Fruit fly (Drosophila melanogaster) whole organism, prepupa: ENCODE results near the gene oaf.

Source experiments
- Blimp-1 ChIP-seq: fragments of 200-800 bp; sonication (Bioruptor generic); optimal IDR thresholded peaks from 3 replicates; lab custom pipeline; 2017; ENCODE audit warnings: missing biosample characterization, missing genetic modification characterization, mild to moderate bottlenecking, moderate library complexity, missing genetic modification reagents
- CG10631 ChIP-seq: fragments of 200-800 bp; sonication (Bioruptor generic); optimal IDR thresholded peaks from 2 replicates; lab custom pipeline; 2016; ENCODE audit warnings: missing biosample characterization, missing genetic modification characterization
- CG11294 ChIP-seq: fragments of 200-800 bp; sonication (Bioruptor generic); IDR thresholded peaks from 2 replicates; pipeline ENCODE4 v1.3.6; 2022; ENCODE audit warnings: missing biosample characterization, missing genetic modification characterization
- CG11762 ChIP-seq: fragments of 200-800 bp; sonication (Bioruptor generic); optimal IDR thresholded peaks from 3 replicates; lab custom pipeline; 2016; ENCODE audit warnings: missing biosample characterization, missing genetic modification characterization; ENCODE audit not compliant: insufficient read depth
- CG11902 ChIP-seq: fragments of 200-800 bp; sonication (Bioruptor generic); optimal IDR thresholded peaks from 3 replicates; lab custom pipeline; 2016; ENCODE audit warnings: missing biosample characterization, missing genetic modification characterization
- CG15336 ChIP-seq: fragments of 200-800 bp; sonication (Bioruptor generic); IDR thresholded peaks from 2 replicates; pipeline ENCODE4 v1.3.6; 2022; ENCODE audit warnings: missing biosample characterization, missing genetic modification characterization
- CG1621 ChIP-seq: fragments of 200-800 bp; sonication (Bioruptor generic); optimal IDR thresholded peaks from 3 replicates; lab custom pipeline; 2018; ENCODE audit warnings: missing biosample characterization, mild to moderate bottlenecking, missing genetic modification characterization
- CG34406 ChIP-seq: fragments of 200-800 bp; sonication (Bioruptor generic); optimal IDR thresholded peaks from 3 replicates; lab custom pipeline; 2016; ENCODE audit warnings: missing biosample characterization, missing genetic modification characterization
- CG3919 ChIP-seq: fragments of 200-800 bp; sonication (Bioruptor generic); optimal IDR thresholded peaks from 3 replicates; lab custom pipeline; 2016; ENCODE audit warnings: missing biosample characterization, missing genetic modification characterization
- CG6163 ChIP-seq: fragments of 200-800 bp; sonication (Bioruptor generic); IDR thresholded peaks from 3 replicates; pipeline ENCODE4 v1.3.6; 2022; ENCODE audit warnings: missing biosample characterization, missing genetic modification characterization
- CG6276 ChIP-seq: fragments of 200-800 bp; sonication (Bioruptor generic); optimal IDR thresholded peaks from 2 replicates; lab custom pipeline; 2017; ENCODE audit warnings: missing biosample characterization, mild to moderate bottlenecking, missing genetic modification characterization
- CG6792 ChIP-seq: fragments of 200-800 bp; sonication (Bioruptor generic); optimal IDR thresholded peaks from 3 replicates; lab custom pipeline; 2016; ENCODE audit warnings: missing biosample characterization, missing genetic modification characterization
- CG6808 ChIP-seq: fragments of 200-800 bp; sonication (Bioruptor generic); optimal IDR thresholded peaks from 3 replicates; lab custom pipeline; 2017; ENCODE audit warnings: missing biosample characterization, missing genetic modification characterization, mild to moderate bottlenecking, moderate library complexity, missing genetic modification reagents
- CG6854 ChIP-seq: fragments of 200-800 bp; sonication (Bioruptor generic); optimal IDR thresholded peaks from 2 replicates; lab custom pipeline; 2017; ENCODE audit warnings: missing biosample characterization, mild to moderate bottlenecking, missing genetic modification characterization
- CG7368 ChIP-seq: fragments of 200-800 bp; sonication (Bioruptor generic); optimal IDR thresholded peaks from 3 replicates; lab custom pipeline; 2016; ENCODE audit warnings: missing biosample characterization, missing genetic modification characterization
- CG8319 ChIP-seq: fragments of 200-800 bp; sonication (Bioruptor generic); optimal IDR thresholded peaks from 3 replicates; lab custom pipeline; 2016; ENCODE audit warnings: missing biosample characterization, missing genetic modification characterization
- CG8632 ChIP-seq: fragments of 200-800 bp; sonication (Bioruptor generic); optimal IDR thresholded peaks from 3 replicates; lab custom pipeline; 2016; ENCODE audit warnings: missing biosample characterization, missing genetic modification characterization
- CG9139 ChIP-seq: fragments of 200-800 bp; sonication (Bioruptor generic); optimal IDR thresholded peaks from 3 replicates; lab custom pipeline; 2017; ENCODE audit warnings: missing biosample characterization, mild to moderate bottlenecking, missing genetic modification characterization
- Eip75B ChIP-seq: fragments of 200-800 bp; sonication (Bioruptor generic); optimal IDR thresholded peaks from 3 replicates; lab custom pipeline; 2016; ENCODE audit warnings: missing biosample characterization, missing genetic modification characterization
- Eip78C ChIP-seq: fragments of 200-800 bp; sonication (Bioruptor generic); peaks from one replicate; lab custom pipeline; 2016; ENCODE audit warnings: missing biosample characterization, missing genetic modification characterization
- Eip93F ChIP-seq: fragments of 200-800 bp; sonication (Bioruptor generic); optimal IDR thresholded peaks from 2 replicates; lab custom pipeline; 2016; ENCODE audit warnings: missing biosample characterization, mild to moderate bottlenecking, missing genetic modification characterization
- Ets21C ChIP-seq: fragments of 200-800 bp; sonication (Bioruptor generic); optimal IDR thresholded peaks from 3 replicates; lab custom pipeline; 2016; ENCODE audit warnings: missing biosample characterization, missing genetic modification characterization
- Ets96B ChIP-seq: fragments of 200-800 bp; optimal IDR thresholded peaks from 2 replicates; lab custom pipeline; 2019; ENCODE audit warnings: missing biosample characterization, mild to moderate bottlenecking, missing genetic modification characterization, moderate library complexity
- Hr38 ChIP-seq: sonication (Bioruptor generic); optimal IDR thresholded peaks from 2 replicates; lab custom pipeline; 2016; ENCODE audit warnings: missing biosample characterization, missing genetic modification characterization
- Hr4 ChIP-seq: fragments of 200-800 bp; sonication (Bioruptor generic); optimal IDR thresholded peaks from 3 replicates; lab custom pipeline; 2016; ENCODE audit warnings: missing biosample characterization, missing genetic modification characterization
- Lpt ChIP-seq: fragments of 200-800 bp; sonication (Bioruptor generic); optimal IDR thresholded peaks from 3 replicates; lab custom pipeline; 2016; ENCODE audit warnings: missing biosample characterization, missing genetic modification characterization
- Met ChIP-seq: fragments of 200-800 bp; sonication (Bioruptor generic); optimal IDR thresholded peaks from 3 replicates; lab custom pipeline; 2016; ENCODE audit warnings: missing biosample characterization, missing genetic modification characterization
- OdsH ChIP-seq: fragments of 200-800 bp; sonication (Bioruptor generic); optimal IDR thresholded peaks from 3 replicates; lab custom pipeline; 2016; ENCODE audit warnings: missing biosample characterization, missing genetic modification characterization
- Smox ChIP-seq: fragments of 200-800 bp; sonication (Bioruptor generic); optimal IDR thresholded peaks from 3 replicates; lab custom pipeline; 2016; ENCODE audit warnings: missing biosample characterization, missing genetic modification characterization
- Sox102F ChIP-seq: fragments of 200-800 bp; sonication (Bioruptor generic); optimal IDR thresholded peaks from 2 replicates; lab custom pipeline; 2016; ENCODE audit warnings: missing biosample characterization, mild to moderate bottlenecking, missing genetic modification characterization
- Sox14 ChIP-seq: fragments of 200-800 bp; sonication (Bioruptor generic); optimal IDR thresholded peaks from 3 replicates; lab custom pipeline; 2016; ENCODE audit warnings: missing biosample characterization, missing genetic modification characterization
- Sox15 ChIP-seq: fragments of 200-800 bp; sonication (Bioruptor generic); optimal IDR thresholded peaks from 3 replicates; lab custom pipeline; 2016; ENCODE audit warnings: missing biosample characterization, missing genetic modification characterization
- acj6 ChIP-seq: fragments of 200-800 bp; sonication (Bioruptor generic); optimal IDR thresholded peaks from 3 replicates; lab custom pipeline; 2016; ENCODE audit warnings: missing biosample characterization, missing genetic modification characterization
- cyc ChIP-seq: fragments of 200-800 bp; sonication (Bioruptor generic); optimal IDR thresholded peaks from 3 replicates; lab custom pipeline; 2016; ENCODE audit warnings: missing biosample characterization, missing genetic modification characterization
- dac ChIP-seq: fragments of 200-800 bp; sonication (Bioruptor generic); optimal IDR thresholded peaks from 2 replicates; lab custom pipeline; 2017; ENCODE audit warnings: missing biosample characterization, mild to moderate bottlenecking, missing genetic modification characterization
- dsx ChIP-seq: fragments of 200-800 bp; optimal IDR thresholded peaks from 3 replicates; lab custom pipeline; 2019; ENCODE audit warnings: missing biosample characterization, mild to moderate bottlenecking, missing genetic modification characterization, moderate library complexity; ENCODE audit not compliant: poor library complexity, severe bottlenecking
- esn ChIP-seq: fragments of 200-800 bp; sonication (Bioruptor generic); optimal IDR thresholded peaks from 2 replicates; lab custom pipeline; 2016; ENCODE audit warnings: missing biosample characterization, mild to moderate bottlenecking, missing genetic modification characterization, moderate library complexity
- fd59A ChIP-seq: fragments of 200-800 bp; sonication (Bioruptor generic); optimal IDR thresholded peaks from 2 replicates; lab custom pipeline; 2017; ENCODE audit warnings: missing biosample characterization, mild to moderate bottlenecking, missing genetic modification characterization, missing genetic modification reagents
- fd85E ChIP-seq: fragments of 200-800 bp; sonication (Bioruptor generic); optimal IDR thresholded peaks from 3 replicates; lab custom pipeline; 2016; ENCODE audit warnings: missing biosample characterization, missing genetic modification characterization
- fkh ChIP-seq: fragments of 200-800 bp; sonication (Bioruptor generic); optimal IDR thresholded peaks from 3 replicates; lab custom pipeline; 2017; ENCODE audit warnings: missing biosample characterization, mild to moderate bottlenecking, missing genetic modification characterization, moderate library complexity
- lz ChIP-seq: fragments of 200-800 bp; sonication (Bioruptor generic); optimal IDR thresholded peaks from 3 replicates; lab custom pipeline; 2016; ENCODE audit warnings: missing biosample characterization, missing genetic modification characterization
- net ChIP-seq: fragments of 200-800 bp; sonication (Bioruptor generic); optimal IDR thresholded peaks from 3 replicates; lab custom pipeline; 2016; ENCODE audit warnings: missing biosample characterization, missing genetic modification characterization
- pdm3 ChIP-seq: fragments of 200-800 bp; sonication (Bioruptor generic); optimal IDR thresholded peaks from 3 replicates; lab custom pipeline; 2016; ENCODE audit warnings: missing biosample characterization, missing genetic modification characterization
- salr ChIP-seq, 2 experiments: fragments of 200-800 bp; sonication (Bioruptor generic); optimal IDR thresholded peaks; 3 replicates each; lab custom pipeline; 2016 to 2018; ENCODE audit warnings: missing biosample characterization in 2 of 2, missing genetic modification characterization in 2 of 2, mild to moderate bottlenecking in 1 of 2
- spab ChIP-seq: fragments of 200-800 bp; sonication (Bioruptor generic); optimal IDR thresholded peaks from 2 replicates; lab custom pipeline; 2017; ENCODE audit warnings: missing biosample characterization, mild to moderate bottlenecking, missing genetic modification characterization, missing genetic modification reagents
- ss ChIP-seq, 2 experiments: fragments of 200-800 bp; sonication (Bioruptor generic); optimal IDR thresholded peaks; 2 replicates in 1 of 2; 3 replicates in 1 of 2; lab custom pipeline; 2017 to 2018; ENCODE audit warnings: mild to moderate bottlenecking in 2 of 2, missing biosample characterization in 2 of 2, missing genetic modification characterization in 2 of 2, moderate library complexity in 1 of 2
- svp ChIP-seq: fragments of 200-800 bp; sonication (Bioruptor generic); peaks from one replicate; lab custom pipeline; 2016; ENCODE audit warnings: missing biosample characterization, missing genetic modification characterization
- topi ChIP-seq: fragments of 200-800 bp; sonication (Bioruptor generic); optimal IDR thresholded peaks from 3 replicates; lab custom pipeline; 2016; ENCODE audit warnings: missing biosample characterization, missing genetic modification characterization
- vri ChIP-seq: fragments of 200-800 bp; sonication (Bioruptor generic); optimal IDR thresholded peaks from 3 replicates; lab custom pipeline; 2016; ENCODE audit warnings: missing biosample characterization, mild to moderate bottlenecking, missing genetic modification characterization

The oaf gene

dm6 chr2L:2485272-2485671, 7.5 kb upstream of the oaf start (continued):
- TF ChIP-seq CG11902 (GFP tag; lab: Kevin White, UChicago) (no peak), pdm3 (peak; percentile 28), topi (GFP tag; lab: Kevin White, UChicago) (peak; percentile 61), CG11762 (GFP tag; lab: Kevin White, UChicago) (no peak), fd85E (no peak), CG34406 (GFP tag; lab: Kevin White, UChicago) (peak; percentile 25), CG10631 (GFP tag; lab: Kevin White, UChicago) (peak; percentile 49)

dm6 chr2L:2486851-2487250, 5.9 kb upstream of the oaf start:
- peak; percentile 83 for TF ChIP-seq Sox102F (GFP tag; lab: Kevin White, UChicago)
- peak; percentile 83 for TF ChIP-seq acj6 (GFP tag; lab: Kevin White, UChicago)
- peak; percentile 84 for TF ChIP-seq Ets96B
- TF ChIP-seq Met (GFP tag; lab: Kevin White, UChicago) = peak; percentile 85
- peak; percentile 69 for TF ChIP-seq Lpt (GFP tag; lab: Kevin White, UChicago)
- peak; percentile 80 for TF ChIP-seq CG6792 (GFP tag; lab: Kevin White, UChicago)
- TF ChIP-seq CG6854 (GFP tag; lab: Kevin White, UChicago) = peak; percentile 41
- peak; percentile 70 for TF ChIP-seq CG8632 (GFP tag; lab: Kevin White, UChicago)
- TF ChIP-seq CG6276 (GFP tag; lab: Kevin White, UChicago) = peak; percentile 34
- TF ChIP-seq CG11762 (GFP tag; lab: Kevin White, UChicago) = peak; percentile 63
- TF ChIP-seq CG6163 (GFP tag; lab: Robert Waterston, UW) = peak; percentile 76
- TF ChIP-seq cyc (GFP tag; lab: Kevin White, UChicago) = peak; percentile 81
- TF ChIP-seq CG9139 (GFP tag; lab: Kevin White, UChicago) = peak; percentile 59
- peak; percentile 65 to 69 for TF ChIP-seq salr (GFP tag; optimal IDR thresholded peaks at IDR 0.05; lab: Kevin White, UChicago)
- TF ChIP-seq Eip93F (GFP tag; lab: Kevin White, UChicago) = peak; percentile 46
- TF ChIP-seq svp = peak; percentile 93
- TF ChIP-seq dac (GFP tag; lab: Kevin White, UChicago) = peak; percentile 15
- peak; percentile 70 for TF ChIP-seq CG7368 (GFP tag; lab: Kevin White, UChicago)
- TF ChIP-seq Sox14 (GFP tag; lab: Kevin White, UChicago) = peak; percentile 87
- TF ChIP-seq CG10631 (GFP tag; lab: Kevin White, UChicago) = peak; percentile 84
- no peak for TF ChIP-seq Hr38 (GFP tag; lab: Kevin White, UChicago)
- TF ChIP-seq CG1621 (tag; lab: Kevin White, UChicago) = peak; percentile 72
- TF ChIP-seq CG11294 (GFP tag; lab: Robert Waterston, UW) = 0 out of 2 replicates have a peak, but pooled peaks have one; percentile 19
- TF ChIP-seq Eip78C (GFP tag; lab: Kevin White, UChicago) = peak; percentile 97
- peak; percentile 80 for TF ChIP-seq spab (GFP tag; lab: Kevin White, UChicago)
- TF ChIP-seq Blimp-1 (GFP tag; lab: Kevin White, UChicago) = peak; percentile 43
- TF ChIP-seq fd59A (GFP tag; lab: Kevin White, UChicago) = peak; percentile 77
- TF ChIP-seq Hr4 (GFP tag; lab: Kevin White, UChicago) = peak; percentile 65
- peak; percentile 9 for TF ChIP-seq fd85E
- peak; percentile 84 for TF ChIP-seq pdm3
- TF ChIP-seq esn = peak; percentile 89
- TF ChIP-seq fkh = no peak
- peak; percentile 84 for TF ChIP-seq Smox (GFP tag; lab: Kevin White, UChicago)
- peak; percentile 83 for TF ChIP-seq vri (GFP tag; lab: Kevin White, UChicago)
- TF ChIP-seq Ets21C (GFP tag; lab: Kevin White, UChicago) = peak; percentile 74
- TF ChIP-seq ss (GFP tag; optimal IDR thresholded peaks at IDR 0.05; lab: Kevin White, UChicago) = peak in 1 of 2 experiments; percentile 73
- peak; percentile 74 for TF ChIP-seq CG34406 (GFP tag; lab: Kevin White, UChicago)
- TF ChIP-seq OdsH (GFP tag; lab: Kevin White, UChicago) = peak; percentile 83
- TF ChIP-seq Sox15 (GFP tag; lab: Kevin White, UChicago) = peak; percentile 43
- peak; percentile 89 for TF ChIP-seq CG3919 (GFP tag; lab: Kevin White, UChicago)
- peak; percentile 75 for TF ChIP-seq CG15336 (GFP tag; lab: Robert Waterston, UW)
- peak; percentile 72 for TF ChIP-seq CG8319 (GFP tag; lab: Kevin White, UChicago)
- TF ChIP-seq Eip75B (GFP tag; lab: Kevin White, UChicago) = peak; percentile 87
- TF ChIP-seq dsx (GFP tag; lab: Kevin White, UChicago) = peak; percentile 67
- TF ChIP-seq lz (GFP tag; lab: Kevin White, UChicago) = peak; percentile 84
- TF ChIP-seq net (GFP tag; lab: Kevin White, UChicago) = peak; percentile 77
- TF ChIP-seq CG11902 (GFP tag; lab: Kevin White, UChicago) = peak; percentile 60
- peak; percentile 84 for TF ChIP-seq CG6808 (GFP tag; lab: Kevin White, UChicago)
